Fruit fly (Drosophila melanogaster): Measurements from ENCODE around the gene CG1486.
A peak's percentile ranks its signal among the peaks of the same experiment; 100 is the strongest.

CG1486 gene

dm6 chrX:21339476-21339931 lies 15.7 kb downstream of the CG1486 start, which contains the start of the genes tty and fliI (continued):
- peak; percentile 36 for TF ChIP-seq CG6254 (GFP tag; optimal IDR thresholded peaks at IDR 0.05)
- no peak for TF ChIP-seq Sry-β (GFP tag; optimal IDR thresholded peaks at IDR 0.05)
- peak; percentile 20 for TF ChIP-seq run (tag; optimal IDR thresholded peaks at IDR 0.05)
- peak; percentile 88 for TF ChIP-seq CG9215 (GFP tag; IDR thresholded peaks at IDR 0.05)
- TF ChIP-seq CG30403 (GFP tag; optimal IDR thresholded peaks at IDR 0.05) = peak; percentile 81
- peak; percentile 88 for TF ChIP-seq ap (GFP tag; IDR thresholded peaks at IDR 0.05)
- peak; percentile 54 for TF ChIP-seq dimm (GFP tag; IDR thresholded peaks at IDR 0.05)
- TF ChIP-seq p53 (GFP tag; optimal IDR thresholded peaks at IDR 0.05) = peak; percentile 48
- TF ChIP-seq CG9817 (tag; optimal IDR thresholded peaks at IDR 0.05) = peak; percentile 72
- TF ChIP-seq ham (GFP tag; IDR thresholded peaks at IDR 0.05) = peak; percentile 67; the same call in 1 of the 2 replicates
- TF ChIP-seq Chrac-16 (GFP tag; optimal IDR thresholded peaks at IDR 0.05) = peak; percentile 73
- TF ChIP-seq C15 (GFP tag; IDR thresholded peaks at IDR 0.05) = 0 out of 3 replicates have a peak, but pooled peaks have one; percentile 45
- no peak for TF ChIP-seq Dip2 (GFP tag; IDR thresholded peaks at IDR 0.05)
- peak; percentile 85 for TF ChIP-seq Dbx (GFP tag; IDR thresholded peaks at IDR 0.05)
- peak; percentile 75 for TF ChIP-seq dm (GFP tag; optimal IDR thresholded peaks at IDR 0.05)
- TF ChIP-seq bigmax (GFP tag; optimal IDR thresholded peaks at IDR 0.05) = peak; percentile 60
- TF ChIP-seq Hmr (GFP tag; optimal IDR thresholded peaks at IDR 0.05) = peak; percentile 88
- TF ChIP-seq Deaf1 (tag; optimal IDR thresholded peaks at IDR 0.05) = peak; percentile 54
- peak; percentile 84 for TF ChIP-seq otp (GFP tag; IDR thresholded peaks at IDR 0.05)
- peak; percentile 92 for TF ChIP-seq Drgx (GFP tag; IDR thresholded peaks at IDR 0.05)
- peak; percentile 84 for TF ChIP-seq Taf1 (GFP tag; IDR thresholded peaks at IDR 0.05)
- peak; percentile 89 for TF ChIP-seq CG33213 (GFP tag; optimal IDR thresholded peaks at IDR 0.05)
- TF ChIP-seq ind (GFP tag; optimal IDR thresholded peaks at IDR 0.05) = peak; percentile 85
- TF ChIP-seq repo (GFP tag; optimal IDR thresholded peaks at IDR 0.05) = peak; percentile 74
- peak; percentile 74 for TF ChIP-seq NC2β (GFP tag; optimal IDR thresholded peaks at IDR 0.05)
- peak; percentile 86 for TF ChIP-seq CG12769 (tag; optimal IDR thresholded peaks at IDR 0.05)
- TF ChIP-seq CG10565 (GFP tag; optimal IDR thresholded peaks at IDR 0.05) = peak; percentile 8
- TF ChIP-seq CG33557 (GFP tag; optimal IDR thresholded peaks at IDR 0.05) = no peak
- TF ChIP-seq pnt (GFP tag; optimal IDR thresholded peaks at IDR 0.05) = peak; percentile 82
- peak; percentile 60 for TF ChIP-seq cwo (GFP tag; optimal IDR thresholded peaks at IDR 0.05)
- TF ChIP-seq CG5245 (GFP tag; optimal IDR thresholded peaks at IDR 0.05) = peak; percentile 62
- peak; percentile 81 for TF ChIP-seq ERR (GFP tag; optimal IDR thresholded peaks at IDR 0.05)
- peak; percentile 85 for TF ChIP-seq jumu (GFP tag; optimal IDR thresholded peaks at IDR 0.05)
- TF ChIP-seq HLHmδ (GFP tag; optimal IDR thresholded peaks at IDR 0.05) = no peak
- TF ChIP-seq Tbp (GFP tag; optimal IDR thresholded peaks at IDR 0.05) = no peak
- TF ChIP-seq onecut (GFP tag; IDR thresholded peaks at IDR 0.05) = peak; percentile 43
- no peak for TF ChIP-seq HLH4C (GFP tag; IDR thresholded peaks at IDR 0.05; ENCODE audit: partially characterized antibody)
- peak; percentile 63 for TF ChIP-seq CG3065 (GFP tag; optimal IDR thresholded peaks at IDR 0.05)
- TF ChIP-seq gfzf (GFP tag; optimal IDR thresholded peaks at IDR 0.05) = peak; percentile 88
- no peak for TF ChIP-seq Elba2 (GFP tag; optimal IDR thresholded peaks at IDR 0.05)
- peak; percentile 68 for TF ChIP-seq CG18476 (GFP tag; optimal IDR thresholded peaks at IDR 0.05)
- TF ChIP-seq danr (GFP tag; IDR thresholded peaks at IDR 0.05) = peak; percentile 60; the same call in 1 of the 2 replicates
- no peak for TF ChIP-seq psq (GFP tag; optimal IDR thresholded peaks at IDR 0.05)
- peak; percentile 13 for TF ChIP-seq CG15696 (tag; optimal IDR thresholded peaks at IDR 0.05)
- no peak for TF ChIP-seq pan (optimal IDR thresholded peaks at IDR 0.05)
- TF ChIP-seq pan (GFP tag; optimal IDR thresholded peaks at IDR 0.05 in 1 of 2, IDR thresholded peaks at IDR 0.05 in 1 of 2) = peak in 1 of 2 experiments; percentile 90
- peak; percentile 67 for TF ChIP-seq gt (GFP tag; IDR thresholded peaks at IDR 0.05)
- peak; percentile 58 for TF ChIP-seq CG9437 (GFP tag; optimal IDR thresholded peaks at IDR 0.05)
- peak; percentile 84 for TF ChIP-seq CG9609 (GFP tag; optimal IDR thresholded peaks at IDR 0.05)
- TF ChIP-seq CG31388 (GFP tag; optimal IDR thresholded peaks at IDR 0.05) = peak; percentile 34
- TF ChIP-seq twi (tag; optimal IDR thresholded peaks at IDR 0.05) = peak; percentile 41
- TF ChIP-seq CG15011 (GFP tag; optimal IDR thresholded peaks at IDR 0.05) = no peak
